Worm (Caenorhabditis elegans): ENCODE results near the gene F07A11.5.

Gene F07A11.5

ce11 chrII:11644535-11644934, 32.4 kb downstream of the F07A11.5 start:
- TF ChIP-seq him-1 (tag; optimal IDR thresholded peaks at IDR 0.05) (no peak), lin-35 (GFP tag; optimal IDR thresholded peaks at IDR 0.05) (no peak), atf-7 (tag; optimal IDR thresholded peaks at IDR 0.05) (no peak), ZK185.1 (tag; optimal IDR thresholded peaks at IDR 0.05; ENCODE audit: poor library complexity, severe bottlenecking) (no peak), fkh-3 (tag; optimal IDR thresholded peaks at IDR 0.05) (no peak), lin-54 (GFP tag; optimal IDR thresholded peaks at IDR 0.05) (no peak), Y95B8A.8 (GFP tag; IDR thresholded peaks at IDR 0.05) (no peak), F49E8.2 (tag; optimal IDR thresholded peaks at IDR 0.05; ENCODE audit: insufficient read depth) (no peak), F57A8.1 (GFP tag; optimal IDR thresholded peaks at IDR 0.05) (no peak), snpc-4 (GFP tag; optimal IDR thresholded peaks at IDR 0.05) (no peak), snpc-4 (tag; optimal IDR thresholded peaks at IDR 0.05) (no peak), attf-6 (GFP tag; IDR thresholded peaks at IDR 0.05) (no peak), cebp-2 (GFP tag; IDR thresholded peaks at IDR 0.05) (no peak), repo-1 (tag; optimal IDR thresholded peaks at IDR 0.05) (no peak)

ce11 chrII:11645383-11645782, 33.3 kb downstream of the F07A11.5 start:
- TF ChIP-seq unc-130 (GFP tag; optimal IDR thresholded peaks at IDR 0.05) (no peak), ceh-40 (GFP tag; IDR thresholded peaks at IDR 0.05) (no peak), Y67H2A.10 (GFP tag; conservative IDR thresholded peaks at IDR 0.05) (no peak), fkh-3 (tag; optimal IDR thresholded peaks at IDR 0.05) (no peak), let-607 (tag; optimal IDR thresholded peaks at IDR 0.05) (no peak), mes-4 (tag; optimal IDR thresholded peaks at IDR 0.05) (no peak), rec-8 (tag; optimal IDR thresholded peaks at IDR 0.05) (no peak), F10E7.11 (tag; optimal IDR thresholded peaks at IDR 0.05) (no peak), mel-28 (tag; optimal IDR thresholded peaks at IDR 0.05; ENCODE audit: borderline replicate concordance) (no peak), D2030.7 (GFP tag; IDR thresholded peaks at IDR 0.05) (no peak), athp-1 (tag; optimal IDR thresholded peaks at IDR 0.05) (no peak)

DNA sequence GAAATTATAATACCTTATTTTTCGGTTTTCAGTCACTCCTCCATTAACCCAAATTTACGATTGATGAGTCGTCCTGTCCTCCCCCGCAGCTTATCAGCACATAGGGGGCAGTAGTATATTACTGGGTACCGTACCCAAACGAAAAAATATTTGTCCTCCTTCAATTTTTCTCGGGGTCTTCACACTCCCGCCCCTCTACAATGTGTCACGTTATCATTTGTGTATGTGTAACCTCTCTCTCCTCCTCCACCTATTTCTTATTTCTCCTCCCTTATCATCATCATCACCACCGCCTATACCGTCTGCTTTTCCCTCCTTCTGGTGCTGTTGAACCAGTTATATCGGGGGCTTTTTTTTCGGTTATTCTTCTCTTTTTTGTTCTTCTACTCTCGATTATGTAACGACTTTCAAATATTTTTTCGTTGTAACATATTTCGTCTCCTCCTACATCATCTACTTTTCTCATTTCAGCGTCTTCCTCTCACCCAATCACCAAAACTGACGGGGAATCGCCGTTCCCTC, 34.2 kb downstream of the F07A11.5 start, which contains the start of gene ghi-1:
TSS of gene ghi-1 (plus strand) at position 472 of the 522 bp plus-strand sequence.
- no peak for TF ChIP-seq F57A8.1 (GFP tag; optimal IDR thresholded peaks at IDR 0.05)
- peak; percentile 30 for TF ChIP-seq nhr-80 (tag; optimal IDR thresholded peaks at IDR 0.05)
- no peak for TF ChIP-seq madf-3 (GFP tag; IDR thresholded peaks at IDR 0.05)

DNA sequence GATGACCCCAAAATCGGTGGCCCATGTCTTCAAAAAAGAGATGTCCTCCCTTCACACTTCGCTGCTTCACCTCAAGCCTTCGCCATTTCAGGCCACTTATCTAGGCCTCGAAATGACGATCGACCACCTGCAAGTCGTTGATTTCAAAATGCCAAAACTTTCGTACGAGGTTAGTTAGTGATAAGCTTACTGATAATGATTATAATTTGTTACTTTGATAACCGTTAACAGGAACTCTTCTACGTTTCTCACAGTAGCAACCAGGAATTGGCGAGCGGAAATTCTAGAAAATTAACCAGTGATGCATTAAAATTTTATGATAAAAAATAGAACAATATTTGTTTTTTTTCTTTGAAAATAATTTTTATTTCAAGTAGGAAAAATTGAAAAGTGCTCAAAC, 34.8 kb downstream of the F07A11.5 start:
- TF ChIP-seq nhr-80 (tag; optimal IDR thresholded peaks at IDR 0.05) (peak; percentile 16), snpc-4 (GFP tag; optimal IDR thresholded peaks at IDR 0.05) (no peak), snpc-4 (tag; optimal IDR thresholded peaks at IDR 0.05) (no peak)

DNA sequence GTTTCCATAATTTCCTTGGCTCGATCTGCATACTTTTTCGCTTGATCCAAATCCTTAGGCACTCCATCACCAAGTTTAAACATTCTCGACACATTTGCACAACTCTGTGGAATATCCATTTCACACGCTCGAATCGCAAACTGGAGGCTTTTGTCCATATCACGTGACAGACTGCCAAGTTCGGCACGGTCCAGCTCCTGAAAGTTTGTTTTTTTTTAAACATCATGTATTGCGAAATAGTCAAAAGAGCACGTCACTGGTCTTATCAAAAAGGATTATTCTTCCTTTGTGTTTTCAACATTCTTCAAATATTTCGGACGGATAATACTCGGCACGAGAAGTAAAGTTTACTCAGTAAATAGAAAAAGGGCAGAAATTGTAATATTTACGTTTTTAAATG, 37.1 kb downstream of the F07A11.5 start:
- TF ChIP-seq nfyb-1 (GFP tag; IDR thresholded peaks at IDR 0.05) = peak; percentile 17; the same call in 1 of the 2 replicates
- no peak for TF ChIP-seq ztf-26 (tag; optimal IDR thresholded peaks at IDR 0.05)
- peak; percentile 93 for TF ChIP-seq cebp-1 (GFP tag; IDR thresholded peaks at IDR 0.05)
- TF ChIP-seq cebp-1 (tag; optimal IDR thresholded peaks at IDR 0.05) = peak; percentile 97

All from whole organism, young adult.